Fruit fly (Drosophila melanogaster) whole organism, prepupa: ENCODE measurements around the gene CG12728.

ENCODE experiments used
- Blimp-1 ChIP-seq: fragments of 200-800 bp; sonication (Bioruptor generic); optimal IDR thresholded peaks from 3 replicates; lab custom pipeline; 2017; ENCODE audit warnings: missing biosample characterization, missing genetic modification characterization, mild to moderate bottlenecking, moderate library complexity, missing genetic modification reagents
- CG10669 ChIP-seq: fragments of 200-800 bp; sonication (Bioruptor generic); optimal IDR thresholded peaks from 3 replicates; lab custom pipeline; 2018; ENCODE audit warnings: missing biosample characterization, mild to moderate bottlenecking, missing genetic modification characterization, moderate library complexity
- CG11294 ChIP-seq: fragments of 200-800 bp; sonication (Bioruptor generic); IDR thresholded peaks from 2 replicates; pipeline ENCODE4 v1.3.6; 2022; ENCODE audit warnings: missing biosample characterization, missing genetic modification characterization
- CG11902 ChIP-seq: fragments of 200-800 bp; sonication (Bioruptor generic); optimal IDR thresholded peaks from 3 replicates; lab custom pipeline; 2016; ENCODE audit warnings: missing biosample characterization, missing genetic modification characterization
- CG15336 ChIP-seq: fragments of 200-800 bp; sonication (Bioruptor generic); IDR thresholded peaks from 2 replicates; pipeline ENCODE4 v1.3.6; 2022; ENCODE audit warnings: missing biosample characterization, missing genetic modification characterization
- CG1621 ChIP-seq: fragments of 200-800 bp; sonication (Bioruptor generic); optimal IDR thresholded peaks from 3 replicates; lab custom pipeline; 2018; ENCODE audit warnings: missing biosample characterization, mild to moderate bottlenecking, missing genetic modification characterization
- CG16779 ChIP-seq: fragments of 200-800 bp; sonication (Bioruptor generic); optimal IDR thresholded peaks from 3 replicates; lab custom pipeline; 2017; ENCODE audit warnings: missing biosample characterization, mild to moderate bottlenecking, missing genetic modification characterization
- CG32006 ChIP-seq: fragments of 200-800 bp; sonication (Bioruptor generic); optimal IDR thresholded peaks from 3 replicates; lab custom pipeline; 2017; ENCODE audit warnings: missing biosample characterization, mild to moderate bottlenecking, missing genetic modification characterization
- CG3919 ChIP-seq: fragments of 200-800 bp; sonication (Bioruptor generic); optimal IDR thresholded peaks from 3 replicates; lab custom pipeline; 2016; ENCODE audit warnings: missing biosample characterization, missing genetic modification characterization
- CG6163 ChIP-seq: fragments of 200-800 bp; sonication (Bioruptor generic); IDR thresholded peaks from 3 replicates; pipeline ENCODE4 v1.3.6; 2022; ENCODE audit warnings: missing biosample characterization, missing genetic modification characterization
- CG6276 ChIP-seq: fragments of 200-800 bp; sonication (Bioruptor generic); optimal IDR thresholded peaks from 2 replicates; lab custom pipeline; 2017; ENCODE audit warnings: missing biosample characterization, mild to moderate bottlenecking, missing genetic modification characterization
- CG6792 ChIP-seq: fragments of 200-800 bp; sonication (Bioruptor generic); optimal IDR thresholded peaks from 3 replicates; lab custom pipeline; 2016; ENCODE audit warnings: missing biosample characterization, missing genetic modification characterization
- CG6808 ChIP-seq: fragments of 200-800 bp; sonication (Bioruptor generic); optimal IDR thresholded peaks from 3 replicates; lab custom pipeline; 2017; ENCODE audit warnings: missing biosample characterization, missing genetic modification characterization, mild to moderate bottlenecking, moderate library complexity, missing genetic modification reagents
- CG6854 ChIP-seq: fragments of 200-800 bp; sonication (Bioruptor generic); optimal IDR thresholded peaks from 2 replicates; lab custom pipeline; 2017; ENCODE audit warnings: missing biosample characterization, mild to moderate bottlenecking, missing genetic modification characterization
- CG7368 ChIP-seq: fragments of 200-800 bp; sonication (Bioruptor generic); optimal IDR thresholded peaks from 3 replicates; lab custom pipeline; 2016; ENCODE audit warnings: missing biosample characterization, missing genetic modification characterization
- CG8119 ChIP-seq: fragments of 200-800 bp; sonication (Bioruptor generic); IDR thresholded peaks from 3 replicates; pipeline ENCODE4 v1.3.6; 2022; ENCODE audit warnings: missing biosample characterization, missing genetic modification characterization
- CG8632 ChIP-seq: fragments of 200-800 bp; sonication (Bioruptor generic); optimal IDR thresholded peaks from 3 replicates; lab custom pipeline; 2016; ENCODE audit warnings: missing biosample characterization, missing genetic modification characterization
- Eip75B ChIP-seq: fragments of 200-800 bp; sonication (Bioruptor generic); optimal IDR thresholded peaks from 3 replicates; lab custom pipeline; 2016; ENCODE audit warnings: missing biosample characterization, missing genetic modification characterization
- Eip78C ChIP-seq: fragments of 200-800 bp; sonication (Bioruptor generic); peaks from one replicate; lab custom pipeline; 2016; ENCODE audit warnings: missing biosample characterization, missing genetic modification characterization
- Eip93F ChIP-seq: fragments of 200-800 bp; sonication (Bioruptor generic); optimal IDR thresholded peaks from 2 replicates; lab custom pipeline; 2016; ENCODE audit warnings: missing biosample characterization, mild to moderate bottlenecking, missing genetic modification characterization
- Ets96B ChIP-seq: fragments of 200-800 bp; optimal IDR thresholded peaks from 2 replicates; lab custom pipeline; 2019; ENCODE audit warnings: missing biosample characterization, mild to moderate bottlenecking, missing genetic modification characterization, moderate library complexity
- Gug ChIP-seq: fragments of 200-800 bp; sonication (Bioruptor generic); IDR thresholded peaks from 2 replicates; pipeline ENCODE4 v1.3.6; 2022; ENCODE audit warnings: missing biosample characterization, missing genetic modification characterization
- Hr38 ChIP-seq: sonication (Bioruptor generic); optimal IDR thresholded peaks from 2 replicates; lab custom pipeline; 2016; ENCODE audit warnings: missing biosample characterization, missing genetic modification characterization
- Hr39 ChIP-seq: fragments of 200-800 bp; sonication (Bioruptor generic); optimal IDR thresholded peaks from 2 replicates; lab custom pipeline; 2016; ENCODE audit warnings: missing biosample characterization, missing genetic modification characterization
- Hr4 ChIP-seq: fragments of 200-800 bp; sonication (Bioruptor generic); optimal IDR thresholded peaks from 3 replicates; lab custom pipeline; 2016; ENCODE audit warnings: missing biosample characterization, missing genetic modification characterization
- Met ChIP-seq: fragments of 200-800 bp; sonication (Bioruptor generic); optimal IDR thresholded peaks from 3 replicates; lab custom pipeline; 2016; ENCODE audit warnings: missing biosample characterization, missing genetic modification characterization
- Sox15 ChIP-seq: fragments of 200-800 bp; sonication (Bioruptor generic); optimal IDR thresholded peaks from 3 replicates; lab custom pipeline; 2016; ENCODE audit warnings: missing biosample characterization, missing genetic modification characterization
- acj6 ChIP-seq: fragments of 200-800 bp; sonication (Bioruptor generic); optimal IDR thresholded peaks from 3 replicates; lab custom pipeline; 2016; ENCODE audit warnings: missing biosample characterization, missing genetic modification characterization
- dac ChIP-seq: fragments of 200-800 bp; sonication (Bioruptor generic); optimal IDR thresholded peaks from 2 replicates; lab custom pipeline; 2017; ENCODE audit warnings: missing biosample characterization, mild to moderate bottlenecking, missing genetic modification characterization
- dsx ChIP-seq: fragments of 200-800 bp; optimal IDR thresholded peaks from 3 replicates; lab custom pipeline; 2019; ENCODE audit warnings: missing biosample characterization, mild to moderate bottlenecking, missing genetic modification characterization, moderate library complexity; ENCODE audit not compliant: poor library complexity, severe bottlenecking
- eg ChIP-seq: fragments of 200-800 bp; sonication (Bioruptor generic); IDR thresholded peaks from 3 replicates; pipeline ENCODE4 v1.3.6; 2022; ENCODE audit warnings: missing biosample characterization, missing genetic modification characterization
- esn ChIP-seq: fragments of 200-800 bp; sonication (Bioruptor generic); optimal IDR thresholded peaks from 2 replicates; lab custom pipeline; 2016; ENCODE audit warnings: missing biosample characterization, mild to moderate bottlenecking, missing genetic modification characterization, moderate library complexity
- fd85E ChIP-seq: fragments of 200-800 bp; sonication (Bioruptor generic); optimal IDR thresholded peaks from 3 replicates; lab custom pipeline; 2016; ENCODE audit warnings: missing biosample characterization, missing genetic modification characterization
- lz ChIP-seq: fragments of 200-800 bp; sonication (Bioruptor generic); optimal IDR thresholded peaks from 3 replicates; lab custom pipeline; 2016; ENCODE audit warnings: missing biosample characterization, missing genetic modification characterization
- net ChIP-seq: fragments of 200-800 bp; sonication (Bioruptor generic); optimal IDR thresholded peaks from 3 replicates; lab custom pipeline; 2016; ENCODE audit warnings: missing biosample characterization, missing genetic modification characterization
- pdm3 ChIP-seq: fragments of 200-800 bp; sonication (Bioruptor generic); optimal IDR thresholded peaks from 3 replicates; lab custom pipeline; 2016; ENCODE audit warnings: missing biosample characterization, missing genetic modification characterization
- salr ChIP-seq, 2 experiments: fragments of 200-800 bp; sonication (Bioruptor generic); optimal IDR thresholded peaks; 3 replicates each; lab custom pipeline; 2016 to 2018; ENCODE audit warnings: missing biosample characterization in 2 of 2, missing genetic modification characterization in 2 of 2, mild to moderate bottlenecking in 1 of 2
- topi ChIP-seq: fragments of 200-800 bp; sonication (Bioruptor generic); optimal IDR thresholded peaks from 3 replicates; lab custom pipeline; 2016; ENCODE audit warnings: missing biosample characterization, missing genetic modification characterization
- vri ChIP-seq: fragments of 200-800 bp; sonication (Bioruptor generic); optimal IDR thresholded peaks from 3 replicates; lab custom pipeline; 2016; ENCODE audit warnings: missing biosample characterization, mild to moderate bottlenecking, missing genetic modification characterization

CG12728 gene

dm6 chrX:5918499-5919126, 23.8 kb upstream of the CG12728 start (continued):
- TF ChIP-seq CG10669 (peak; percentile 99), fd85E (GFP tag; lab: Kevin White, UChicago) (peak; percentile 98), CG8119 (GFP tag; lab: Robert Waterston, UW) (peak; percentile 99), acj6 (GFP tag; lab: Kevin White, UChicago) (peak; percentile 100), Hr38 (GFP tag; lab: Kevin White, UChicago) (peak; percentile 89), CG6808 (peak; percentile 99), eg (GFP tag; lab: Robert Waterston, UW) (peak; percentile 100), dac (peak; percentile 99), lz (GFP tag; lab: Kevin White, UChicago) (peak; percentile 100), esn (GFP tag; lab: Kevin White, UChicago) (peak; percentile 100), Eip75B (peak; percentile 100), dsx (GFP tag; lab: Kevin White, UChicago) (peak; percentile 98), CG11902 (peak; percentile 100), Hr4 (GFP tag; lab: Kevin White, UChicago) (peak; percentile 100), Blimp-1 (GFP tag; lab: Kevin White, UChicago) (peak; percentile 96), CG8632 (peak; percentile 99), CG6854 (peak; percentile 99), pdm3 (GFP tag; lab: Kevin White, UChicago) (peak; percentile 100), net (GFP tag; lab: Kevin White, UChicago) (peak; percentile 99), vri (peak; percentile 99), Eip93F (GFP tag; lab: Kevin White, UChicago) (peak; percentile 97), topi (peak; percentile 99), Gug (GFP tag; lab: Robert Waterston, UW) (peak; percentile 99), salr (GFP tag; optimal IDR thresholded peaks at IDR 0.05; lab: Kevin White, UChicago) (peak; percentile 99), CG7368 (GFP tag; lab: Kevin White, UChicago) (peak; percentile 100), Met (GFP tag; lab: Kevin White, UChicago) (peak; percentile 99)

- TF ChIP-seq CG6163 (0 out of 3 replicates have a peak, but pooled peaks have one; percentile 19), vri (no peak), eg (GFP tag; lab: Robert Waterston, UW) (peak; percentile 57; the same call in 2 of the 3 replicates), CG1621 (no peak), CG6792 (GFP tag; lab: Kevin White, UChicago) (no peak), Blimp-1 (GFP tag; lab: Kevin White, UChicago) (no peak), CG3919 (GFP tag; lab: Kevin White, UChicago) (no peak), CG10669 (no peak), Hr39 (GFP tag; lab: Kevin White, UChicago) (no peak), CG32006 (GFP tag; lab: Kevin White, UChicago) (peak; percentile 1), CG8119 (GFP tag; lab: Robert Waterston, UW) (no peak; the same call in 2 of the 3 replicates), CG6276 (GFP tag; lab: Kevin White, UChicago) (peak; percentile 55), CG16779 (peak; percentile 6), Sox15 (GFP tag; lab: Kevin White, UChicago) (no peak), CG8632 (no peak), CG15336 (peak; percentile 49; the same call in 1 of the 2 replicates), CG11294 (no peak)
Observed at dm6 chrX:5920932-5921331, 21.5 kb upstream of the CG12728 start.

dm6 chrX:5922057-5922456, 20.3 kb upstream of the CG12728 start:
- TF ChIP-seq CG1621 (no peak), Eip93F (GFP tag; lab: Kevin White, UChicago) (no peak), Eip78C (peak; percentile 5), Ets96B (tag; lab: Kevin White, UChicago) (no peak), CG7368 (GFP tag; lab: Kevin White, UChicago) (no peak)
